Fruit fly (Drosophila melanogaster) S2 (cell line): Measurements from ENCODE around the gene CG43198.

Experiments used
- CG8478 ChIP-seq: fragments of >200 bp; optimal IDR thresholded peaks from 2 replicates; lab custom pipeline; 2018
- CTCF ChIP-seq, 2 experiments: fragments of >200 bp; optimal IDR thresholded peaks; 2 replicates each; lab custom pipeline; 2018

- TF ChIP-seq CG8478 (lab: Kevin White, UChicago) (no peak), CTCF (optimal IDR thresholded peaks at IDR 0.05; lab: Kevin White, UChicago) (no peak)
Observed at dm6 chrX:7451909-7452308, 1.2 kb downstream of the CG43198 start, which contains the start of gene CG11368.
